Fruit fly (Drosophila melanogaster) S2 (cell line): Measurements from ENCODE around the gene CG11951.
A peak's percentile ranks its signal among the peaks of the same experiment; 100 is the strongest.

Experiments
- CG8478 ChIP-seq: fragments of >200 bp; optimal IDR thresholded peaks from 2 replicates; lab custom pipeline; 2018
- CTCF ChIP-seq, 2 experiments: fragments of >200 bp; optimal IDR thresholded peaks; 2 replicates each; lab custom pipeline; 2018

Gene CG11951

DNA sequence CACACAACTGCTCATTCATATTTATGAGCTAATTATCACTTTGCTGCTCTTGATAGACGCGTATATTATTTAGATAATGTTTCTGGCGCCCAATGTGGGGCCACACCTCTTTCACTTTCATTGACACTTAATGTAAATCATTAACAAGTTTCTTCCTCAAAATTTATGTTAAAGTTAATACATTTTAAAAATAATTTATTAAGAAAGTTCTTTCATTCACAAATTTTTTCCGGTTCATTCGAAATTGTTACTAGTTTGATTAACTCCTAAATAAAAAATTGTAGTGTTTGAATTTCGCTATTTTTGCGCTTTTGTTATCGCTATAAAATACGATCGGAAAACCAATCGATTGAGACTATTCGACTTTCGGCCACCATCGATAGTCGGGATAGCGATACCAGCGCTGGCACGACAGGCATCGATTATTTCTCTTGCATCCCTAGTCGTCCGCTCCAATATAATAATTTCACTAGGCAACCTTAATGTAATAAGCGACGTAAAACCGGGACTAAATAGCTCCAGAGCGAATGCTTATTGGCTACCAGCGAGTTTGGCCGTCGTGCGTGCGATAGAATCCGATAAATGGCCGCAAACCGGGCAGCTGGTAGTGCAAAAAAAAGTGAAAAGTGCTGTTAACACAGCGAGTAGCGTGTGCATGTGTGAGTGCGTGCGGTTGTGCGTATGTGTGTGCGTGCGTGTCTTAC, 9.6 kb downstream of the CG11951 start, which contains the start of gene Usp1:
Usp1 (plus strand) TSS at position 417 of the 704 bp plus-strand sequence.
- TF ChIP-seq CG8478 (lab: Kevin White, UChicago) (no peak), CTCF (optimal IDR thresholded peaks at IDR 0.05; lab: Kevin White, UChicago) (peak in 1 of 2 experiments; percentile 48)

DNA sequence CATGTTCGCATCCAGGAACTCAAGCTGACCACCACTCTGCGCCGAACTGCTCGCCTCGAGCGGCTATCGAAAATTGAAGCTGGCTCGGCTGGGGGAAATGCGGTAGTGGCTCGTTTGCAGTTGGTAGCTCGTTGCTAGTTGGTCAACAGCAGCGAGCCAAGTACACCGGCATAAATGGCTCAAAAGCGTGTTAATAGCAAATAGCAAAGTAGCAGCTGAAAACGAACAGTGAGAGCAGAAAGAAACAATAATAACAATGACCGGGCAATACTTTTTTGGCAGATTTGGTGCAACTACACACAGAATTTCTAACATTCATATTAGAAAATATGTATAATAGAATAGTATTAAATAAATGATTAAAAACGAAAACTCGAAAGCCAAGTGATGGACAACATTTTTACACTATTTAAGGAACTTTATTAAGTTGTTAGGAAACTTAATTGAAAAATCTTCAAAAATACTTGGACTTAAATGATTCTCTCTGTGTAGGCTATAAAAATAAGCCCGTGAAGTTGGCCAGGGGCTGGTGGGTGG, 10.8 kb downstream of the CG11951 start, which contains the start of gene CG14507:
CG14507 (minus strand) TSS at position 51 of the 537 bp plus-strand sequence.
- TF ChIP-seq CTCF (optimal IDR thresholded peaks at IDR 0.05; lab: Kevin White, UChicago) (no peak), CG8478 (lab: Kevin White, UChicago) (no peak)

DNA sequence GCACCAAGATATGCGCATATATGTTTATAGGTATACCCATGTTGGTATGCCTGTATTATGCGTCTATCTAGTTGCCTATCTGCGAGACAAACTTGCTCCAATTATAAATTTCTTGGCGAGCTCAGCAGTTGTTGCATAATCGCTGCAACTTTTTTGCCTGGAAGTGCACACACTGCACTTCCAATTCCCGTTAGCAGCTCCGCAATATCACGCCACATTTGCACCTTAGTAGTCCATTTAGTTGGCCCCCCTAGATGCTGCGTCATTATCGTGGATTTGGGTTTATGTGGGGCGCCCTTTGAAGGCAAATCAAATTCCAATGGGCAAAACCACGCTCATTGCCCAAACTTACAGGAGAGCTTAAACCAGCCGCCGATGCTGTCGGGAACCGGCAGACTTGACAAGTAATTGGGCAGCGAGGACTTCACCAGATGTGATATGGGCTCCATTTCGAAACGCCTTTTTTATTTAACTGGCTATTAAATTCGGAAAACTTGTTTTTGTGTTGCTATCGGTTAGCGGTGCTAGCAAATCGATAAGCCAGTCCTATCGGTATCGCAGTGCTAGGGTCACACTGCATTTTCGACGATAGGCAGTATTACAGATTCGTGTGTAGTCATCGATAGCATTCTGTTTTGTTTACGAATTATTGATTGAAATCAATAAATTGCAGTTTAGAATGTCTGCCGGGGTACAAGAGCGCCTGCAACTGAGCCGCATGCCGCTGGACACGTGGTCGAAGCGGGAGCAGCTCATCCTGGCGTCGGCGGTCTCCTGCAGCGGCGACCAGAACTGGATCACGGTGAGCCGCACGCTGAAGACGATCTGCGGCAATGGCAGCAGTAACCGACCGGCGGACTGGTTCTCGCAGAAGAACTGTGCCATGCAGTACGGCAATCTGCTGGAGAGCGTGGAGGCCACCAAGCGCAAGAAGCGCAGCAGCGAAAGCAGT, 15.4 kb downstream of the CG11951 start, which contains the start of the genes Cisd2 and Brd8:
Cisd2 (minus strand) TSS at position 538 of the 952 bp plus-strand sequence.
Brd8 (plus strand) TSS at position 595 of the 952 bp plus-strand sequence.
- TF ChIP-seq CTCF (optimal IDR thresholded peaks at IDR 0.05; lab: Kevin White, UChicago) (peak in 1 of 2 experiments; percentile 6), CG8478 (lab: Kevin White, UChicago) (no peak)

DNA sequence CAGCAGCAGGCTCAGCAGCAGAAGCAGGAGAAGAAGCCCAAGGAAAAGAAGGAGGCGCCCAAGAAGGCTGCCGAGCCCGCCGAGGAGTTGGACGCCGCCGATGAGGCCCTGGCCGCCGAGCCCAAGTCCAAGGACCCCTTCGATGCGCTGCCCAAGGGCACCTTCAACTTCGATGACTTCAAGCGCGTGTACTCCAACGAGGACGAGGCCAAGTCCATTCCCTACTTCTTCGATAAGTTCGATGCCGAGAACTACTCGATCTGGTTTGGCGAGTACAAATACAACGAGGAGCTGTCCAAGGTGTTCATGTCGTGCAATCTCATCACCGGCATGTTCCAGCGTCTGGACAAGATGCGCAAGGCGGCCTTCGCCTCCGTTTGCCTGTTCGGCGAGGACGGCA, 17.4 kb downstream of the CG11951 start:
- no peak for TF ChIP-seq CTCF (optimal IDR thresholded peaks at IDR 0.05; lab: Kevin White, UChicago)
- TF ChIP-seq CG8478 (lab: Kevin White, UChicago) = no peak

DNA sequence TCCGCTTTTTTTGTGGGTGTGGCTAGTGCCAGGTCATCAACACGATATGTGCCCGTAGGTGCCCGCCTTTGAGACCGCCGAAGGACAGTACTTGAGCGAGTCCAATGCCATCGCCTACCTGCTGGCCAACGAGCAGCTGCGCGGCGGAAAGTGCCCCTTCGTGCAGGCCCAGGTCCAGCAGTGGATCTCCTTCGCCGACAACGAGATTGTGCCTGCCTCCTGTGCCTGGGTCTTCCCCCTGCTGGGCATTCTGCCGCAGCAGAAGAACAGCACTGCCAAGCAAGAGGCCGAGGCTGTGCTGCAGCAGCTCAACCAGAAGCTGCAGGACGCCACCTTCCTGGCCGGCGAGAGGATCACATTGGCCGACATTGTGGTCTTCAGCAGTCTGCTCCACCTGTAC, 17.9 kb downstream of the CG11951 start:
- TF ChIP-seq CG8478 (lab: Kevin White, UChicago) (no peak), CTCF (optimal IDR thresholded peaks at IDR 0.05; lab: Kevin White, UChicago) (no peak)

DNA sequence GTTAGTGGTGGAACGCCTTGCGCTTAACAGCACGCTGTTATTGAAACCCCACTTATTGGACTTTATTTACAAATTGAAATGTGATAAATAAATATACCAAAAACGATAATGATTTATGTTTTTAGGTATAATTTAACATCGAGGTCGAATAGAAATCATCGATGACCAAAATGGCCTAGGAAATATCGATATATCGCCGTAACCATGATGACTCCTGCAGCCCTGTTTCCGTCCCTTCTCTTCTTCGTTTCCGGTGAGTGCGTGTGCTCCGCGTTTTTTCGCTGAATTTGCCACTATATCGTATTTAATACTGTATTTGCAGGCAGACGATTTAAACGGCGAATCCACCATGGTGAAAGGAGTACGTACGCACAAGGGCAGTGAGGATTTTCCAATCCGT, 18.6 kb downstream of the CG11951 start, which contains the start of gene eEF1gamma:
eEF1gamma (plus strand) TSS at position 225 of the 400 bp plus-strand sequence.
- TF ChIP-seq CG8478 (lab: Kevin White, UChicago) (no peak), CTCF (optimal IDR thresholded peaks at IDR 0.05; lab: Kevin White, UChicago) (peak; percentile 10 to 24)

DNA sequence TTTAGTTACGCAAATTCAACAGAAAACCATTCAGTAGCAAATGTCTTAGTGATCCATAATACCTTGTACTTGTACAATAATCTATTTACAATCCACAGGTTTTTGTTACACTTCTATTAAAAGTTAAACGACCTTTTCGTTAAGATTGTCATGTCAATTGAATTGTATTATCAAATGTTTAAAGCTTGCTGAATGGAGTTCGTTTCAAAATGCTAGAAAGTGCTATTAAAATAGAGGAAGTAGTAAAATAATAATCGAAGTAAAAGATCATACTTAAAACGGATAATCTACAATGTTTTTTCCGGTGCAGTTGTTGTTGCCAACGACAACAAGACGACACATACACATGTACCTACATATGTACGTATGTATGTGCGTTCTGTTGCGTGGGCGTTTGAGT, 20.5 kb downstream of the CG11951 start:
- no peak for TF ChIP-seq CG8478 (lab: Kevin White, UChicago)
- no peak for TF ChIP-seq CTCF (optimal IDR thresholded peaks at IDR 0.05; lab: Kevin White, UChicago)

DNA sequence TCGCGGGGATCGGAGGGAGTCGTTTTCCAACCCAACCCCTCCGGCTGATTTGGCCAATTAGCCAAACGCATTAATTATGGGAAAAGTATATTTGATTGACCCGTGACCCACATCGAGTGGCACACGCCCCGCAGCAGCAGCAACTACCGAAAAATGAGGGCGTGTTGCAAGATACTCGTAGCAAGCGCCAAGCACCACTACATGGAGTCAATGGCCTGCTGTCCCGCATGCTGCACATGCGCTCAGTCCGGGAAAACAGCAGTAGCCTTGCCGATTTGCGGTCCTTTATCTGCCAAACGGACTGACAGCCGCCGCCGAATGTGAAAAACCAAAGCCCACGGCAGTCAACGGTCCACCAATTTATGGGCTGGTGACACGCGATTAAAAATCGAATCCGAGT, 21.2 kb downstream of the CG11951 start:
- TF ChIP-seq CG8478 (lab: Kevin White, UChicago) (no peak), CTCF (optimal IDR thresholded peaks at IDR 0.05; lab: Kevin White, UChicago) (no peak)

DNA sequence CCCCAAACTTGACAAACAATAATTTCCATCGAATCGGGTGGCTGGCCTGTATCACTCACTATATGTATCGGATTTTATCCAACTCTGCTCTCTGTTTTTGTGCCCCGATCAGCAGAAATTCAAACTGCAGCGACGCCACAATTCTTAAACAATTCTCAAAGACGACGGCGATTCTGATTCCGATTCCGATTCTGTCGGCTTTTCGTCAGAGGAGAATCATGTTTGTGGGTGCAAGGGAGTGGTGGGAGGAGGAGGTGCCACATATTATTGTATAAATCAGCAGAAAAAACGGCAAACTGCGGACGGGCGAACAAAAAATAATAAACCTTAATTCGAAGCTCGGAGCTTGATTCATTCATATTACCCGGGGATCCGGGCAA, 22.0 kb downstream of the CG11951 start:
- TF ChIP-seq CG8478 (lab: Kevin White, UChicago) = no peak
- no peak for TF ChIP-seq CTCF (optimal IDR thresholded peaks at IDR 0.05; lab: Kevin White, UChicago)

DNA sequence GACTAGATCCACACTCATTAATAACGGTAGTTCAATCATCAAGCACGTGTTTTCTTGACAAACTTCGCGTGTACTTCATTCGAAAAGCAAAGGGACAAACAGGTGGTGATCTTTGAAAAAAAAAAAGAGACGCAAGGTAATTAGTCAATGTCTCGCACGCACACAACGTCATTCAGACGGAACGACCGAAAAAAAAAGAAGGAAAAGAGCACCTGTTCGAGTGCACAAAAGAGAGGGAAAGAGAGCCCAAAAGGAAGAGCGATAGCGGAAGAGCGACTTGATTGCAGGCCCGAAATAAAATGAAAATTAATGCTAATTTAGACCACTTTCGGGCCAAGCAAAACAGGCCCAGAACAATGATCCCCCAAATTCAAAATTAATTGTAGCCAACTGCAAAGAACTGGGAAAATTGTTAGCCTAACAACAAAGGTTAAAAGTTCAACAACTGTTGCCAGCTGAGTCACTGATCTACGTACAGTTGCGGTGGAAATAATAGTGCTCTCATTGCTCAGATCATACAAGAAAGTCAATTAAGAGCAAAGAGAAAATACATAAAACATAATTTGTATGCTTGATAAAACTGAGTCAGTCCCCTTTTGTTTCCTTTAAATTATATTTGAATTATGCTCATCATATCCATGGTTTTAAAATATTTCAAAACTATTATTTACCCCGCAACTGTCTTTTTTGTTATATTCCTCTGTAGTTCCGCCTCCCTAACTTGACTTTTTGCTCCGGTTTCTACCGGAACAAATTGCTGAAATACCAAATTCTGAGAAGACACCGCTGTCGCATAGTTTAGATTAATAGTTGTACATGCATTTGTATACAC, 22.7 kb downstream of the CG11951 start:
- TF ChIP-seq CG8478 (lab: Kevin White, UChicago) = no peak
- no peak for TF ChIP-seq CTCF (optimal IDR thresholded peaks at IDR 0.05; lab: Kevin White, UChicago)

DNA sequence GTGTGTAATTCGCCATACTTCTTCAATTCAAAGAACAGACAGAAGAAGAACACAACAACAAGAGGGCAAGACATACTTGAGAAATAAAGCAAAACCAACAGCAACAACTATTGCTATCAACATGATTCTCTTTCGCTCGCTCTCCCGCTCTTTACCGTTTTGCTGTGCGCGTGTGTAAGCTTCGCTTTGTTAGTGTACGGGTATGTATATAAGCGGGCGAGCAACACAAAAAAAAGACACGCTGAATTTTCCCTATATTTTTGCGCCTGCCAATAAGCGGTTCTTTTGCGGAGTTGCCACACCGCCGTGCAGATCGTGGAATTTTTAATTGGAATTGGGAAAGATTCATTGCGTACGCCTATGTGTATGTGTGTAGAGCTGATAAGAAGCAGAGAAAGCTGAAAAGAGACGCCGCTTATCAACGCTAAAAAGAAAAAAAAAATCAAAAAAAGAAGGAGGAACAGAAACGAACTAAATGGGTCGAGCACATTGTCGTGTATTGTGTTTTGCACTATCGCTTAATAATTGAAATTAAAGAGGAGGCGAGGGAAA, 23.5 kb downstream of the CG11951 start:
- TF ChIP-seq CG8478 (lab: Kevin White, UChicago) (no peak), CTCF (optimal IDR thresholded peaks at IDR 0.05; lab: Kevin White, UChicago) (no peak)

DNA sequence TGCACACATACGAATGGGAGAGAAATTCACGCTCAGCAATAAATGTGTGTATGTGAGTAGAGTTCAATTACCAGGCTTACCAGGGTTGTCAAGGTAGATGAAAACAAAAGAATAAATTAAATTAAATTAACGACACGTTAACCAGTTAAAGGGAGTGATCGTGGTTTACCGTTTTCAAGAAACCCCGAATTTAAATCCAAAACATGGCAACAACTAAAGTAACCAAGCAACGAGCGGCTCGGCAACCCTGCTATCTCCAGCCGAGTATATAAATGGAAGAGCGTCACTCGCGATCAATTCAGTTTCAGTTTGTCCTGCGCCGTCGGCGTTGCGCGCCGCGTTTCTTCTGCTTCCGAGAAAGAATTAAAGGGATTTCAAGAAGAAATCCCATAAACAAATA, 24.3 kb downstream of the CG11951 start:
- TF ChIP-seq CTCF (optimal IDR thresholded peaks at IDR 0.05; lab: Kevin White, UChicago) (no peak), CG8478 (lab: Kevin White, UChicago) (peak; percentile 34)

DNA sequence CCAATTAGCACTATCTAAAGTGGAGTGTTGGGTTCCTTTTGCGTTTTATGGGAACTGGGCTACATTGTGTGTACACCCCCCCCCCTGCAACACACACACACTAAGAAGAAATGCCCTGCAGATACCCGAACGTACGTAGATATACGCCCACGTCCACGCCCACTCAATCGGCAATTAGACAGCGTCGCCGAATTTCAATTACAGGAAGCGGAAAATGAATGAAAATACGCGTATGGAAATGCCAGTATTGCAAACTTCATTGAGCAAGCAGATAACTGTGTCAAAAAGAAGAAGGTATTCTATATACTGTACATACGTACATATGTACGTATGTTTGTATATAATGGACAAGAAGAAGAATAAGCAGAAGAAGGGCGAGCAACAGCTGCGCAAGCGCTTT, 25.1 kb downstream of the CG11951 start:
- no peak for TF ChIP-seq CG8478 (lab: Kevin White, UChicago)
- TF ChIP-seq CTCF (optimal IDR thresholded peaks at IDR 0.05; lab: Kevin White, UChicago) = no peak
